Worm (Caenorhabditis elegans) whole organism, midembryonic: ENCODE results near the gene F27B10.1.

Experiments
- cog-1 ChIP-seq: sonication (generic microtip); optimal IDR thresholded peaks from 2 replicates; lab custom pipeline; 2016; ENCODE audit warnings: missing genetic modification characterization, missing compliant biosample characterization
- flt-1 ChIP-seq: fragments of 200-800 bp; sonication (Bioruptor generic); IDR thresholded peaks from 2 replicates; pipeline ENCODE4 v1.3.6; 2022; ENCODE audit warnings: missing genetic modification characterization, missing compliant biosample characterization
- klf-2 ChIP-seq: fragments of 200-800 bp; sonication (Bioruptor generic); conservative IDR thresholded peaks from 2 replicates; pipeline ENCODE4 v1.3.6; 2022; ENCODE audit warnings: missing genetic modification reagents, missing genetic modification characterization, missing compliant biosample characterization
- med-1 ChIP-seq: sonication (generic microtip); optimal IDR thresholded peaks from 2 replicates; lab custom pipeline; 2017; ENCODE audit warnings: missing genetic modification characterization, mild to moderate bottlenecking, missing compliant biosample characterization, antibody characterized with exemption, missing genetic modification reagents; ENCODE audit not compliant: insufficient read depth
- tab-1 ChIP-seq: fragments of 200-800 bp; sonication (Bioruptor generic); IDR thresholded peaks from 2 replicates; pipeline ENCODE4 v1.3.6; 2022; ENCODE audit warnings: missing genetic modification characterization, missing compliant biosample characterization
- ztf-23 ChIP-seq: fragments of 200-800 bp; sonication (Bioruptor generic); IDR thresholded peaks from 2 replicates; pipeline ENCODE4 v1.3.6; 2022; ENCODE audit warnings: missing genetic modification reagents, missing genetic modification characterization, missing compliant biosample characterization
- ztf-29 ChIP-seq: fragments of 200-800 bp; sonication (Bioruptor generic); IDR thresholded peaks from 2 replicates; pipeline ENCODE4 v1.3.6; 2022; ENCODE audit warnings: missing genetic modification reagents, missing genetic modification characterization, missing compliant biosample characterization

DNA sequence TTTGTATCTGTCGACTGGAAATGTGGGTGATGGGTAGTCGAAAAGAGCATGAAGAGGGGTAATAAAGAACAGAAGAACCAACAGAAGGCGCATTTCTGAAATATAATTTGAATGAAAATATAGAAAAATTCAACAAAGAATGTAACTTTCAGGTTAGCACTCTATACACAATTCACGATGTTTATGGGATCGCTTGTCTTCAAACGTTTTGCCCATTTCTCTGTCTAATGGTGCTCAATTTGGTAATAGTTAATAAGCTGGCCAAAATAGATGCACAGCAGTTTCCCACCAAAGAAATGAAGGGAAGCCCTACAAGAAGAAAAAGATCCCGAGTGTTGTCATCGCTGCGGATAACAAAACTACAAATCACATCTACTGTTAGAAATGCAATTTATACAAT, 24.9 kb upstream of the F27B10.1 start, which contains the start of gene F20A1.8:
- TF ChIP-seq cog-1 (tag; lab: Kevin White, UChicago) = no peak
- no peak for TF ChIP-seq ztf-23 (GFP tag; lab: Robert Waterston, UW)
- no peak for TF ChIP-seq flt-1 (GFP tag; lab: Robert Waterston, UW)
- no peak for TF ChIP-seq med-1 (GFP tag; lab: Kevin White, UChicago)
- TF ChIP-seq ztf-29 = no peak
- TF ChIP-seq tab-1 = no peak
- TF ChIP-seq klf-2 (GFP tag; lab: Robert Waterston, UW) = no peak
